Fruit fly (Drosophila melanogaster): Measurements from ENCODE around the gene CG9265.

Gene CG9265

dm6 chr2L:21071435-21071834 lies at the start of gene CG9265:
TSS of gene CG9265 (minus strand) at chr2L:21071502.
- no peak for TF ChIP-seq eg (GFP tag; IDR thresholded peaks at IDR 0.05)
- peak; percentile 27 for TF ChIP-seq Eip78C (GFP tag)
- 0 out of 3 replicates have a peak, but pooled peaks have one; percentile 26 for TF ChIP-seq CG6163 (GFP tag; IDR thresholded peaks at IDR 0.05)
- peak; percentile 6 for TF ChIP-seq lz (GFP tag; optimal IDR thresholded peaks at IDR 0.05)
- no peak for TF ChIP-seq Sox15 (GFP tag; optimal IDR thresholded peaks at IDR 0.05)
- TF ChIP-seq Hr38 (GFP tag; optimal IDR thresholded peaks at IDR 0.05): no peak

- no peak for TF ChIP-seq lz (GFP tag; optimal IDR thresholded peaks at IDR 0.05)
- no peak for TF ChIP-seq Sox15 (GFP tag; optimal IDR thresholded peaks at IDR 0.05)
- no peak for TF ChIP-seq CG6276 (GFP tag; optimal IDR thresholded peaks at IDR 0.05)
- TF ChIP-seq CG6163 (GFP tag; IDR thresholded peaks at IDR 0.05): no peak
- TF ChIP-seq Hr4 (GFP tag; optimal IDR thresholded peaks at IDR 0.05): no peak
- TF ChIP-seq Hr38 (GFP tag; optimal IDR thresholded peaks at IDR 0.05): no peak
- TF ChIP-seq fkh (GFP tag; optimal IDR thresholded peaks at IDR 0.05): no peak
- no peak for TF ChIP-seq CG1621 (tag; optimal IDR thresholded peaks at IDR 0.05)
- no peak for TF ChIP-seq svp (GFP tag)
- TF ChIP-seq CG8119 (GFP tag; IDR thresholded peaks at IDR 0.05): no peak
- no peak for TF ChIP-seq Hr39 (GFP tag; optimal IDR thresholded peaks at IDR 0.05)
Observed at dm6 chr2L:21115687-21116086, 44.4 kb upstream of the CG9265 start.

- TF ChIP-seq CG8119 (GFP tag; IDR thresholded peaks at IDR 0.05): no peak
- no peak for TF ChIP-seq Hr39 (GFP tag; optimal IDR thresholded peaks at IDR 0.05)
- peak; percentile 83 for TF ChIP-seq svp (GFP tag)
- no peak for TF ChIP-seq achi (GFP tag; optimal IDR thresholded peaks at IDR 0.05)
- TF ChIP-seq CG6276 (GFP tag; optimal IDR thresholded peaks at IDR 0.05): no peak
- no peak for TF ChIP-seq Eip78C (GFP tag)
- TF ChIP-seq CG15336 (GFP tag; IDR thresholded peaks at IDR 0.05): no peak
- TF ChIP-seq CG7368 (GFP tag; optimal IDR thresholded peaks at IDR 0.05): no peak
- TF ChIP-seq Ets21C (GFP tag; optimal IDR thresholded peaks at IDR 0.05): no peak
- no peak for TF ChIP-seq topi (GFP tag; optimal IDR thresholded peaks at IDR 0.05)
- TF ChIP-seq CG11902 (GFP tag; optimal IDR thresholded peaks at IDR 0.05): no peak
- TF ChIP-seq esn (GFP tag; optimal IDR thresholded peaks at IDR 0.05): no peak
- TF ChIP-seq pdm3 (GFP tag; optimal IDR thresholded peaks at IDR 0.05): no peak
- peak; percentile 69 for TF ChIP-seq vri (GFP tag; optimal IDR thresholded peaks at IDR 0.05)
- TF ChIP-seq CG32006 (GFP tag; optimal IDR thresholded peaks at IDR 0.05): no peak
- TF ChIP-seq eg (GFP tag; IDR thresholded peaks at IDR 0.05): no peak
- no peak for TF ChIP-seq acj6 (GFP tag; optimal IDR thresholded peaks at IDR 0.05)
- no peak for TF ChIP-seq CG1621 (tag; optimal IDR thresholded peaks at IDR 0.05)
- TF ChIP-seq CG16779 (tag; optimal IDR thresholded peaks at IDR 0.05): no peak
- TF ChIP-seq fkh (GFP tag; optimal IDR thresholded peaks at IDR 0.05): peak; percentile 39
- TF ChIP-seq Eip93F (GFP tag; optimal IDR thresholded peaks at IDR 0.05): peak; percentile 19
- peak; percentile 15 for TF ChIP-seq Met (GFP tag; optimal IDR thresholded peaks at IDR 0.05)
- TF ChIP-seq dac (GFP tag; optimal IDR thresholded peaks at IDR 0.05): no peak
- no peak for TF ChIP-seq CG8319 (GFP tag; optimal IDR thresholded peaks at IDR 0.05)
- TF ChIP-seq CG11762 (GFP tag; optimal IDR thresholded peaks at IDR 0.05; ENCODE audit: insufficient read depth): no peak
- TF ChIP-seq Gug (GFP tag; IDR thresholded peaks at IDR 0.05): no peak
Observed at dm6 chr2L:21113546-21113945, 42.2 kb upstream of the CG9265 start.

dm6 chr2L:21111849-21112248 lies 40.5 kb upstream of the CG9265 start:
- TF ChIP-seq fd85E (GFP tag; optimal IDR thresholded peaks at IDR 0.05): no peak
- peak; percentile 24 for TF ChIP-seq fkh (GFP tag; optimal IDR thresholded peaks at IDR 0.05)

- TF ChIP-seq CG11902 (GFP tag; optimal IDR thresholded peaks at IDR 0.05) (no peak), topi (GFP tag; optimal IDR thresholded peaks at IDR 0.05) (no peak), CG6792 (GFP tag; optimal IDR thresholded peaks at IDR 0.05) (no peak), salr (GFP tag; optimal IDR thresholded peaks at IDR 0.05) (no peak), CG3919 (GFP tag; optimal IDR thresholded peaks at IDR 0.05) (no peak), CG10669 (GFP tag; optimal IDR thresholded peaks at IDR 0.05) (no peak), CG10631 (GFP tag; optimal IDR thresholded peaks at IDR 0.05) (no peak), CG8119 (GFP tag; IDR thresholded peaks at IDR 0.05) (no peak), CG34406 (GFP tag; optimal IDR thresholded peaks at IDR 0.05) (no peak), fd59A (GFP tag; optimal IDR thresholded peaks at IDR 0.05) (no peak), fd85E (GFP tag; optimal IDR thresholded peaks at IDR 0.05) (no peak)
Observed at dm6 chr2L:21109680-21110079, 38.4 kb upstream of the CG9265 start.
